Worm (Caenorhabditis elegans) whole organism, L3 larva: ENCODE data around the gene nrde-2.

Experiments used
- R02D3.7 ChIP-seq: fragments of 150-350 bp; optimal IDR thresholded peaks from 2 replicates; lab custom pipeline; 2014; ENCODE audit warnings: missing biosample characterization, missing genetic modification characterization
- ZK546.5 ChIP-seq: sonication (generic microtip); optimal IDR thresholded peaks from 2 replicates; lab custom pipeline; 2017; ENCODE audit warnings: missing biosample characterization, missing genetic modification characterization
- aly-2 ChIP-seq: fragments of 150-350 bp; optimal IDR thresholded peaks from 2 replicates; lab custom pipeline; 2014; ENCODE audit warnings: missing biosample characterization, missing genetic modification characterization
- ama-1 ChIP-seq: fragments of 150-350 bp; optimal IDR thresholded peaks from 2 replicates; lab custom pipeline; 2018
- ceh-16 ChIP-seq: sonication (generic microtip); optimal IDR thresholded peaks from 2 replicates; lab custom pipeline; 2017; ENCODE audit warnings: missing biosample characterization, missing genetic modification characterization
- ceh-28 ChIP-seq: fragments of 150-350 bp; optimal IDR thresholded peaks from 2 replicates; lab custom pipeline; 2014; ENCODE audit warnings: missing biosample characterization, missing genetic modification reagents, missing genetic modification characterization
- ceh-82 ChIP-seq: fragments of 150-350 bp; optimal IDR thresholded peaks from 2 replicates; lab custom pipeline; 2014; ENCODE audit warnings: missing biosample characterization, missing genetic modification characterization
- ceh-9 ChIP-seq: sonication (generic microtip); optimal IDR thresholded peaks from 2 replicates; lab custom pipeline; 2018; ENCODE audit warnings: missing biosample characterization, missing genetic modification characterization
- daf-12 ChIP-seq: fragments of 150-350 bp; optimal IDR thresholded peaks from 2 replicates; lab custom pipeline; 2014; ENCODE audit warnings: missing biosample characterization, missing genetic modification reagents, missing genetic modification characterization
- egl-27 ChIP-seq: sonication (generic microtip); optimal IDR thresholded peaks from 4 replicates; lab custom pipeline; 2017; ENCODE audit warnings: missing biosample characterization, missing genetic modification reagents, missing genetic modification characterization
- egl-5 ChIP-seq: fragments of 150-350 bp; optimal IDR thresholded peaks from 2 replicates; lab custom pipeline; 2017; ENCODE audit warnings: missing biosample characterization, missing genetic modification reagents, missing genetic modification characterization, inconsistent platforms
- elt-1 ChIP-seq: fragments of 150-350 bp; optimal IDR thresholded peaks from 2 replicates; lab custom pipeline; 2014; ENCODE audit warnings: missing biosample characterization, missing genetic modification characterization
- elt-2 ChIP-seq: sonication (generic microtip); optimal IDR thresholded peaks from 2 replicates; lab custom pipeline; 2016; ENCODE audit warnings: missing genetic modification reagents, mild to moderate bottlenecking, missing genetic modification characterization, missing compliant biosample characterization
- eor-1 ChIP-seq, 2 experiments: fragments of 150-350 bp; optimal IDR thresholded peaks; 2 replicates each; lab custom pipeline; 2014 to 2018; ENCODE audit warnings: missing biosample characterization in 2 of 2, missing genetic modification characterization in 2 of 2
- fkh-10 ChIP-seq: sonication (generic microtip); optimal IDR thresholded peaks from 2 replicates; lab custom pipeline; 2017; ENCODE audit warnings: missing biosample characterization, missing genetic modification reagents, missing genetic modification characterization
- fkh-2 ChIP-seq: fragments of 150-350 bp; optimal IDR thresholded peaks from 2 replicates; lab custom pipeline; 2014; ENCODE audit warnings: missing biosample characterization, missing genetic modification reagents, missing genetic modification characterization
- fos-1 ChIP-seq: fragments of 150-350 bp; optimal IDR thresholded peaks from 2 replicates; lab custom pipeline; 2014; ENCODE audit warnings: missing biosample characterization, missing genetic modification characterization
- hmg-11 ChIP-seq: sonication (generic microtip); optimal IDR thresholded peaks from 2 replicates; lab custom pipeline; 2016; ENCODE audit warnings: missing genetic modification characterization, missing compliant biosample characterization
- lin-15B ChIP-seq: fragments of 150-350 bp; optimal IDR thresholded peaks from 2 replicates; lab custom pipeline; 2014; ENCODE audit warnings: missing biosample characterization, missing genetic modification characterization
- lin-39 ChIP-seq: fragments of 150-350 bp; optimal IDR thresholded peaks from 2 replicates; lab custom pipeline; 2018; ENCODE audit warnings: missing biosample characterization, missing genetic modification reagents, missing genetic modification characterization
- lsy-12 ChIP-seq: sonication (generic microtip); optimal IDR thresholded peaks from 2 replicates; lab custom pipeline; 2016; ENCODE audit warnings: mild to moderate bottlenecking, missing genetic modification characterization, missing compliant biosample characterization
- mml-1 ChIP-seq: fragments of 150-350 bp; sonication (generic microtip); optimal IDR thresholded peaks from 3 replicates; lab custom pipeline; 2014; ENCODE audit warnings: missing biosample characterization, missing genetic modification characterization
- nfya-1 ChIP-seq: sonication (generic microtip); optimal IDR thresholded peaks from 2 replicates; lab custom pipeline; 2017; ENCODE audit warnings: missing genetic modification characterization, mild to moderate bottlenecking, missing compliant biosample characterization, antibody characterized with exemption, moderate library complexity; ENCODE audit not compliant: insufficient read depth
- nhr-11 ChIP-seq: fragments of 150-350 bp; optimal IDR thresholded peaks from 2 replicates; lab custom pipeline; 2014; ENCODE audit warnings: missing biosample characterization, missing genetic modification characterization
- nhr-12 ChIP-seq: fragments of 150-350 bp; optimal IDR thresholded peaks from 2 replicates; lab custom pipeline; 2014; ENCODE audit warnings: missing biosample characterization, missing genetic modification characterization
- nhr-23 ChIP-seq: fragments of 150-350 bp; optimal IDR thresholded peaks from 2 replicates; lab custom pipeline; 2014; ENCODE audit warnings: missing biosample characterization, missing genetic modification reagents, missing genetic modification characterization
- nhr-237 ChIP-seq: fragments of 150-350 bp; optimal IDR thresholded peaks from 2 replicates; lab custom pipeline; 2014; ENCODE audit warnings: missing biosample characterization, missing genetic modification characterization
- nhr-25 ChIP-seq: sonication (generic microtip); optimal IDR thresholded peaks from 2 replicates; lab custom pipeline; 2017; ENCODE audit warnings: missing biosample characterization, missing genetic modification characterization
- nhr-28 ChIP-seq: fragments of 150-350 bp; optimal IDR thresholded peaks from 2 replicates; lab custom pipeline; 2014; ENCODE audit warnings: missing biosample characterization, missing genetic modification characterization
- nhr-43 ChIP-seq: sonication (generic microtip); optimal IDR thresholded peaks from 2 replicates; lab custom pipeline; 2016; ENCODE audit warnings: mild to moderate bottlenecking, missing genetic modification characterization, missing compliant biosample characterization; ENCODE audit not compliant: poor library complexity, severe bottlenecking
- nhr-67 ChIP-seq: fragments of 150-350 bp; optimal IDR thresholded peaks from 2 replicates; lab custom pipeline; 2014; ENCODE audit warnings: missing biosample characterization, missing genetic modification characterization
- nhr-76 ChIP-seq: fragments of 150-350 bp; sonication (generic microtip); optimal IDR thresholded peaks from 5 replicates; lab custom pipeline; 2014; ENCODE audit warnings: missing biosample characterization, missing genetic modification characterization
- pha-4 ChIP-seq: fragments of 150-350 bp; optimal IDR thresholded peaks from 2 replicates; lab custom pipeline; 2014; ENCODE audit warnings: missing biosample characterization, missing genetic modification reagents, missing genetic modification characterization
- skn-1 ChIP-seq: fragments of 150-350 bp; optimal IDR thresholded peaks from 2 replicates; lab custom pipeline; 2014; ENCODE audit warnings: missing biosample characterization, missing genetic modification characterization
- snpc-4 ChIP-seq: fragments of 150-350 bp; optimal IDR thresholded peaks from 2 replicates; lab custom pipeline; 2014; ENCODE audit warnings: missing biosample characterization, missing genetic modification characterization
- unc-39 ChIP-seq: sonication (generic microtip); optimal IDR thresholded peaks from 4 replicates; lab custom pipeline; 2017; ENCODE audit warnings: missing biosample characterization, missing genetic modification characterization
- unc-62 ChIP-seq: fragments of 150-350 bp; sonication (generic microtip); optimal IDR thresholded peaks from 4 replicates; lab custom pipeline; 2014; ENCODE audit warnings: missing biosample characterization, missing genetic modification reagents, missing genetic modification characterization
- ztf-11 ChIP-seq: fragments of 150-350 bp; optimal IDR thresholded peaks from 2 replicates; lab custom pipeline; 2014; ENCODE audit warnings: missing biosample characterization, missing genetic modification characterization

nrde-2 gene

DNA sequence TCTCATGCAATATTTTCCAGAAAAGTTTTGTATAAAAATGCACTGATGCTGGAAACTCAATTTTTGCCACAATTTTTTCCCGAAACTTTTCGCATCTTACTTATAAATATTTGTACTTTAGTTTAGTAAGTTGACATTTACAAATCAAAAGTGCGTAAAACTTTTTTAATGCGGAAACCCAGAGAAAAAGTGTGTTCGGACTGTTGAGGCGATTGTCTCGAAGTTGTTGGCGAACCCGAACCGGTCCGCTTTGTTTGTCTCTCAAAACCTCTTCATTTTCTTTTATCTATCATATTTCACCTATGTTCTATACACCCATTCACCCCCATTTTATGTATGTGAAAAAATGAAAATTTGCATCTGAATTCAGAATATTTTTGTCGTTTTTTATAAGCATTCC, 26.8 kb downstream of the nrde-2 start:
- TF ChIP-seq nhr-25 (tag; lab: Kevin White, UChicago) (peak; percentile 64), ama-1 (lab: Kevin White, UChicago) (no peak), lsy-12 (no peak), pha-4 (peak; percentile 62), nhr-23 (tag; lab: Kevin White, UChicago) (peak; percentile 43), nhr-43 (tag; lab: Kevin White, UChicago) (peak; percentile 3)

- TF ChIP-seq unc-39 (no peak), fkh-2 (tag; lab: Kevin White, UChicago) (no peak), lsy-12 (no peak), R02D3.7 (tag; lab: Kevin White, UChicago) (no peak), egl-27 (tag; lab: Kevin White, UChicago) (no peak), ama-1 (lab: Kevin White, UChicago) (no peak), nhr-12 (tag; lab: Kevin White, UChicago) (no peak), mml-1 (tag; lab: Kevin White, UChicago) (no peak), elt-1 (tag; lab: Kevin White, UChicago) (no peak), fos-1 (no peak), ceh-9 (no peak), ceh-16 (no peak), skn-1 (tag; lab: Kevin White, UChicago) (no peak), elt-2 (tag; lab: Kevin White, UChicago) (no peak), ceh-28 (tag; lab: Kevin White, UChicago) (no peak), lin-39 (tag; lab: Kevin White, UChicago) (no peak)
These were observed 29.3 kb downstream of the nrde-2 start, which contains the start of gene ref-1 for ce11 chrII:10218171-10218570. TSS of gene ref-1 (plus strand) at chrII:10218471.

ce11 chrII:10206425-10206824, 41.0 kb downstream of the nrde-2 start, which contains the start of gene T01E8.1:
TSS of gene T01E8.1 (plus strand) at chrII:10206725.
- TF ChIP-seq eor-1 (tag; optimal IDR thresholded peaks at IDR 0.05; lab: Kevin White, UChicago) (no peak), ceh-82 (no peak), ceh-9 (no peak), nhr-237 (tag; lab: Kevin White, UChicago) (no peak), nhr-76 (tag; lab: Kevin White, UChicago) (no peak), skn-1 (tag; lab: Kevin White, UChicago) (no peak)

DNA sequence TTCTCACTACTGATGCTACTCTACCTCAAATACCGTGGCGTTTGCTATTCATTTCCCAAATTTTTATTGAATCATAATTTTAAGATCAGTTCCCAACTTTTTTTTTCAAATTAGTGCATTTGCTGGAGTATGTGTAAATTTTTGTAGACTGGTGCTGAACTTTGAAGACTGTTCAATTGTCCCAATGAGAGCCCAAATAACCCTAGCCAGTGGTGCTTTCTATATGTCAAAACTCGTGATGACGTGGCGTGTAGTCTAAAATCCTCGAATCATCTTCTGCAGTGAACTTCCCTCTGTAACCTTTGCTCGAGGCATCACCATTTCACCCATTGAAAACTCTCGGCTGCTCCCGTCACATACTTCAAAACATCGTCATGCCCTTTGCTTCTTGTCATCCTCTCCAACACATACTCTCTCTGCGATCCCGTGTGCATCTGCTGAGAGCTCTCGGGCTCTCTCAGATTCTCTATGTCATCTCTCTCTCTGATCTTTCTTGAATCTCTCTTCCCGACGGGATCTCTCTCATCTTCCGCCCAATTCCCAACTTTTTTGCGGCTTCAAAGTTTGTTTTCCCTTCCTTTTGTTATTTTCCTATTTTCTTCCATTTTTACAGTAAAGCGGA, 42.9 kb downstream of the nrde-2 start:
- TF ChIP-seq elt-1 (tag; lab: Kevin White, UChicago) (no peak), pha-4 (peak; percentile 35), fkh-10 (GFP tag; lab: Kevin White, UChicago) (no peak), nhr-28 (no peak), nhr-11 (tag; lab: Kevin White, UChicago) (peak; percentile 43)

- TF ChIP-seq nhr-25 (tag; lab: Kevin White, UChicago): peak; percentile 40
- no peak for TF ChIP-seq aly-2 (tag; lab: Kevin White, UChicago)
- TF ChIP-seq unc-62 (GFP tag; lab: Kevin White, UChicago): no peak
These were observed 43.7 kb downstream of the nrde-2 start for ce11 chrII:10203765-10204164.

ce11 chrII:10203067-10203466, 44.4 kb downstream of the nrde-2 start:
- no peak for TF ChIP-seq elt-2 (tag; lab: Kevin White, UChicago)
- TF ChIP-seq nfya-1: peak; percentile 20
- peak; percentile 26 for TF ChIP-seq egl-5
- TF ChIP-seq, all 47 proteins: peak for 2

DNA sequence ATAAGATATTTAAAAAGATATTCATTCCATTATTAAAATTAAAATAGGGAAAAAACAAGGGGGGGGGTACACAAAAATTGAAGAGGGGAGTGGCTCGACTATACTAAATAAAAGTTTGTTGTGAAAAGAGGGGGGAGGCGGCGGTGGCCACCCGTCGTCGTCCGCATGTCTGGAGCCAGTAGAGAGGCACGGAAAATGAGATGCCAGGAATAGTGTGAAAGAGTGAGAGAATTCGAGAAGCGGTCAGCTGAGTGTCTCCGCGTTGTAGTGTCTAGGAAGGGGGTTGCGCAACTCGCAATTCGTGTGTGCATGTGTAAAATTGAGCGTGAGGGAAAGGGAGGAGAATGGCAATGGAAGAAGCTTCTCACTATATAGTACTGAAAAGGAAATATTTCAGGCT, 45.2 kb downstream of the nrde-2 start:
- TF ChIP-seq nhr-43 (tag; lab: Kevin White, UChicago): no peak
- no peak for TF ChIP-seq daf-12
- no peak for TF ChIP-seq ceh-16
- no peak for TF ChIP-seq ZK546.5 (tag; lab: Kevin White, UChicago)
- no peak for TF ChIP-seq eor-1 (tag; optimal IDR thresholded peaks at IDR 0.05; lab: Kevin White, UChicago)
- peak; percentile 18 for TF ChIP-seq hmg-11 (tag; lab: Kevin White, UChicago)
- no peak for TF ChIP-seq nhr-237 (tag; lab: Kevin White, UChicago)
- TF ChIP-seq snpc-4 (tag; lab: Kevin White, UChicago): peak; percentile 32
- no peak for TF ChIP-seq nhr-23 (tag; lab: Kevin White, UChicago)
- no peak for TF ChIP-seq aly-2 (tag; lab: Kevin White, UChicago)
- no peak for TF ChIP-seq elt-1 (tag; lab: Kevin White, UChicago)
- TF ChIP-seq lin-15B: peak; percentile 25
- TF ChIP-seq nhr-67 (tag; lab: Kevin White, UChicago): no peak
- TF ChIP-seq nhr-76 (tag; lab: Kevin White, UChicago): no peak
- peak; percentile 68 for TF ChIP-seq nfya-1
- TF ChIP-seq pha-4: no peak
- TF ChIP-seq ceh-82: no peak
- TF ChIP-seq skn-1 (tag; lab: Kevin White, UChicago): no peak
- no peak for TF ChIP-seq ztf-11 (tag; lab: Kevin White, UChicago)
